Worm (Caenorhabditis elegans) whole organism, midembryonic: ENCODE data around the gene ceeh-2.

Source experiments
- T22C8.4 ChIP-seq: fragments of 200-800 bp; sonication (Bioruptor generic); IDR thresholded peaks from 2 replicates; pipeline ENCODE4 v1.3.6; 2022; ENCODE audit warnings: missing genetic modification characterization, missing compliant biosample characterization
- cog-1 ChIP-seq: sonication (generic microtip); optimal IDR thresholded peaks from 2 replicates; lab custom pipeline; 2016; ENCODE audit warnings: missing genetic modification characterization, missing compliant biosample characterization
- flt-1 ChIP-seq: fragments of 200-800 bp; sonication (Bioruptor generic); IDR thresholded peaks from 2 replicates; pipeline ENCODE4 v1.3.6; 2022; ENCODE audit warnings: missing genetic modification characterization, missing compliant biosample characterization
- klf-2 ChIP-seq: fragments of 200-800 bp; sonication (Bioruptor generic); conservative IDR thresholded peaks from 2 replicates; pipeline ENCODE4 v1.3.6; 2022; ENCODE audit warnings: missing genetic modification reagents, missing genetic modification characterization, missing compliant biosample characterization
- med-1 ChIP-seq: sonication (generic microtip); optimal IDR thresholded peaks from 2 replicates; lab custom pipeline; 2017; ENCODE audit warnings: missing genetic modification characterization, mild to moderate bottlenecking, missing compliant biosample characterization, antibody characterized with exemption, missing genetic modification reagents; ENCODE audit not compliant: insufficient read depth
- ref-1 ChIP-seq: fragments of 200-800 bp; sonication (Bioruptor generic); conservative IDR thresholded peaks from 2 replicates; pipeline ENCODE4 v1.3.6; 2022; ENCODE audit warnings: missing genetic modification reagents, missing genetic modification characterization, missing compliant biosample characterization
- tab-1 ChIP-seq: fragments of 200-800 bp; sonication (Bioruptor generic); IDR thresholded peaks from 2 replicates; pipeline ENCODE4 v1.3.6; 2022; ENCODE audit warnings: missing genetic modification characterization, missing compliant biosample characterization
- ztf-23 ChIP-seq: fragments of 200-800 bp; sonication (Bioruptor generic); IDR thresholded peaks from 2 replicates; pipeline ENCODE4 v1.3.6; 2022; ENCODE audit warnings: missing genetic modification reagents, missing genetic modification characterization, missing compliant biosample characterization
- ztf-29 ChIP-seq: fragments of 200-800 bp; sonication (Bioruptor generic); IDR thresholded peaks from 2 replicates; pipeline ENCODE4 v1.3.6; 2022; ENCODE audit warnings: missing genetic modification reagents, missing genetic modification characterization, missing compliant biosample characterization

DNA sequence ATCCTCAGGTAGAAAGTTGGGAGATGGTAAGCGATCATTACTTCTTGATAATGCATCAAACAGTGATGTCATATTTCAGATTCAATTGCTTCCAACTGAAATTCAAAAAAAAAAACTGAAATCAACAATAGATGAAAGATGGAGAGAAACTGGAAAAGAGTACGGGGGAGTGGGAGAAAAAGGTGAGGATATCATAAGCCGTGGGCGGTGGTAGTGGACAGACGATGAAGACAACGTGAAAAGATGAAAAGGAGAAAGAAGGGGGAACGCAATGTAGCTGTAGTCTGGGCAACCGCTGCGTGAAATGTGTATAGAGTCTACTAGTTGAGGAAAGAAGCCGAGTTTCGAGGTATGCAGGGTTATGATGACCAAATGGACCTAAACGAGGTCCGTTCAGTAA lies 50.4 kb downstream of the ceeh-2 start, which contains the start of gene che-12:
- no peak for TF ChIP-seq flt-1 (GFP tag; lab: Robert Waterston, UW)
- no peak for TF ChIP-seq ztf-29 (GFP tag; lab: Robert Waterston, UW)
- TF ChIP-seq tab-1, result no peak
- TF ChIP-seq klf-2, result no peak
- no peak for TF ChIP-seq ref-1 (GFP tag; lab: Robert Waterston, UW)
- no peak for TF ChIP-seq T22C8.4 (GFP tag; lab: Robert Waterston, UW)
- no peak for TF ChIP-seq med-1 (GFP tag; lab: Kevin White, UChicago)
- no peak for TF ChIP-seq ztf-23 (GFP tag; lab: Robert Waterston, UW)
- no peak for TF ChIP-seq cog-1
